Fruit fly (Drosophila melanogaster): ENCODE results near the gene epsilonCOP.

epsilonCOP gene

DNA sequence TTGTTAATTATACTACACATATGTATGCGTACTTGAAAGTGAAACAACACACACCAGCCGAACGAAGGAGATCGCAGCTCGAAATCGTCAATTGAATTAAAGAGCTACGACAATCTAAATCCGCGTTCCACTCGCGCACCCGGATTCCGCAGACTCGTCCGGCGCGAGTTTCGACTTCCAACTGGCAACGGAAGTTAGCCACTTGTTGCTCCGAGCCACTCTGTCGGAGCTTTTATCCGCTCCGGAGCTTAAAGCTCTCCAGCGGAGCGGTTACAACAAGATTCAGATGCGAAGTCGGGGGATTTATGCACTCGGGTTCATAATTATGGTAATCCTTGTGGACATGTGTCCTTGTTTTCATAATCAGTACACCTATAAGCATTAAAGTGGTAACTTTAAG, 23.4 kb upstream of the epsilonCOP start, which contains the start of gene Rchy1 (continued):
- TF ChIP-seq pzg (GFP tag; optimal IDR thresholded peaks at IDR 0.05) (peak; percentile 0), CG7839 (tag; optimal IDR thresholded peaks at IDR 0.05) (no peak), ci (GFP tag; IDR thresholded peaks at IDR 0.05) (peak; percentile 68; the same call in 2 of the 3 replicates), CG11085 (GFP tag; IDR thresholded peaks at IDR 0.05) (no peak), CG13624 (GFP tag; optimal IDR thresholded peaks at IDR 0.05) (peak; percentile 3), gce (GFP tag; IDR thresholded peaks at IDR 0.05) (no peak), mirr (GFP tag; optimal IDR thresholded peaks at IDR 0.05) (peak; percentile 81), HmgZ (tag; optimal IDR thresholded peaks at IDR 0.05) (peak; percentile 40), dan (GFP tag; IDR thresholded peaks at IDR 0.05) (no peak), CG7963 (GFP tag; IDR thresholded peaks at IDR 0.05; ENCODE audit: partially characterized antibody) (no peak), CG4854 (GFP tag; optimal IDR thresholded peaks at IDR 0.05) (no peak), tgo (GFP tag; IDR thresholded peaks at IDR 0.05) (no peak; the same call in 2 of the 3 replicates), CG2202 (tag; optimal IDR thresholded peaks at IDR 0.05) (no peak), Atf6 (GFP tag; IDR thresholded peaks at IDR 0.05) (peak; percentile 41), Vsx1 (GFP tag; optimal IDR thresholded peaks at IDR 0.05) (peak; percentile 5), bcd (GFP tag; optimal IDR thresholded peaks at IDR 0.05) (peak; percentile 12), cato (GFP tag; optimal IDR thresholded peaks at IDR 0.05; ENCODE audit: borderline replicate concordance) (no peak), ftz-f1 (GFP tag; optimal IDR thresholded peaks at IDR 0.05) (peak; percentile 25), CG31441 (GFP tag; IDR thresholded peaks at IDR 0.05) (no peak), E2f1 (GFP tag; IDR thresholded peaks at IDR 0.05) (no peak), Camta (GFP tag; optimal IDR thresholded peaks at IDR 0.05) (no peak), Aef1 (GFP tag; IDR thresholded peaks at IDR 0.05) (no peak), bab2 (GFP tag; optimal IDR thresholded peaks at IDR 0.05) (no peak), CG3726 (GFP tag; IDR thresholded peaks at IDR 0.05) (no peak), Rx (GFP tag; IDR thresholded peaks at IDR 0.05) (no peak), CG42726 (GFP tag; IDR thresholded peaks at IDR 0.05; ENCODE audit: partially characterized antibody) (no peak; the same call in 1 of the 2 replicates), CG31388 (GFP tag; optimal IDR thresholded peaks at IDR 0.05) (no peak), CG7556 (GFP tag; optimal IDR thresholded peaks at IDR 0.05) (no peak), Lhr (GFP tag; optimal IDR thresholded peaks at IDR 0.05) (no peak), Dip2 (GFP tag; IDR thresholded peaks at IDR 0.05) (no peak), fru (optimal IDR thresholded peaks at IDR 0.05) (no peak), Ada2b (GFP tag; IDR thresholded peaks at IDR 0.05) (no peak), CG14965 (GFP tag; optimal IDR thresholded peaks at IDR 0.05; ENCODE audit: borderline replicate concordance) (no peak), Ptx1 (GFP tag; IDR thresholded peaks at IDR 0.05) (no peak), MTF-1 (GFP tag; optimal IDR thresholded peaks at IDR 0.05; ENCODE audit: borderline replicate concordance) (peak; percentile 32), Trl (optimal IDR thresholded peaks at IDR 0.05) (no peak), Trl (GFP tag; optimal IDR thresholded peaks at IDR 0.05) (peak; percentile 20), CG14014 (GFP tag; IDR thresholded peaks at IDR 0.05) (peak; percentile 12; the same call in 1 of the 2 replicates), pum (GFP tag; optimal IDR thresholded peaks at IDR 0.05) (no peak), Nf-YC (tag; optimal IDR thresholded peaks at IDR 0.05) (peak; percentile 35), Dbx (GFP tag; IDR thresholded peaks at IDR 0.05) (peak; percentile 36; the same call in 2 of the 3 replicates), Hr78 (GFP tag; optimal IDR thresholded peaks at IDR 0.05) (no peak), chinmo (GFP tag; IDR thresholded peaks at IDR 0.05; ENCODE audit: partially characterized antibody) (0 out of 4 replicates have a peak, but pooled peaks have one; percentile 38), CG11696 (GFP tag; IDR thresholded peaks at IDR 0.05) (peak; percentile 62), sug (tag; optimal IDR thresholded peaks at IDR 0.05) (peak; percentile 34), prd (optimal IDR thresholded peaks at IDR 0.05) (no peak), prd (GFP tag; IDR thresholded peaks at IDR 0.05) (no peak), CG2129 (GFP tag; IDR thresholded peaks at IDR 0.05; ENCODE audit: partially characterized antibody) (no peak), zfh2 (GFP tag; optimal IDR thresholded peaks at IDR 0.05) (no peak), YL-1 (GFP tag; optimal IDR thresholded peaks at IDR 0.05) (no peak), sc (optimal IDR thresholded peaks at IDR 0.05) (no peak), sc (GFP tag; optimal IDR thresholded peaks at IDR 0.05) (no peak), CG2120 (GFP tag; optimal IDR thresholded peaks at IDR 0.05) (no peak)

Measured in whole organism, embryonic.